Fruit fly (Drosophila melanogaster): ENCODE measurements around the gene RhoGAP71E.

Gene RhoGAP71E

dm6 chr3L:15587445-15588381 lies 947 bp upstream of the RhoGAP71E start, which contains the start of gene CG7656 (continued):
- peak; percentile 37; the same call in 1 of the 2 replicates for TF ChIP-seq Atf6 (GFP tag; IDR thresholded peaks at IDR 0.05)
- peak; percentile 75 for TF ChIP-seq CG32532 (GFP tag; IDR thresholded peaks at IDR 0.05)
- peak; percentile 89 for TF ChIP-seq Antp (GFP tag; optimal IDR thresholded peaks at IDR 0.05)
- TF ChIP-seq CG17912 (GFP tag; optimal IDR thresholded peaks at IDR 0.05): peak; percentile 62
- TF ChIP-seq zen (tag; optimal IDR thresholded peaks at IDR 0.05): peak; percentile 37
- TF ChIP-seq CG2678 (tag; optimal IDR thresholded peaks at IDR 0.05): no peak
- peak; percentile 5 for TF ChIP-seq E2f2 (GFP tag; IDR thresholded peaks at IDR 0.05)
- TF ChIP-seq CG13123 (GFP tag; optimal IDR thresholded peaks at IDR 0.05): peak; percentile 20
- TF ChIP-seq ind (GFP tag; optimal IDR thresholded peaks at IDR 0.05): peak; percentile 79
- no peak for TF ChIP-seq grn (GFP tag; optimal IDR thresholded peaks at IDR 0.05)
- peak; percentile 47; the same call in 1 of the 2 replicates for TF ChIP-seq CG6272 (GFP tag; IDR thresholded peaks at IDR 0.05)
- peak; percentile 66 for TF ChIP-seq CG14014 (GFP tag; IDR thresholded peaks at IDR 0.05)
- peak; percentile 64 for TF ChIP-seq Side (GFP tag; optimal IDR thresholded peaks at IDR 0.05)
- no peak for TF ChIP-seq sens-2 (GFP tag; IDR thresholded peaks at IDR 0.05)
- no peak for TF ChIP-seq Nf-YC (tag; optimal IDR thresholded peaks at IDR 0.05)
- TF ChIP-seq zfh1 (GFP tag; IDR thresholded peaks at IDR 0.05): peak; percentile 83
- TF ChIP-seq CG12769 (tag; optimal IDR thresholded peaks at IDR 0.05): peak; percentile 69
- no peak for TF ChIP-seq ham (GFP tag; IDR thresholded peaks at IDR 0.05)
- TF ChIP-seq CG11456 (GFP tag; IDR thresholded peaks at IDR 0.05): peak; percentile 84
- TF ChIP-seq CG8924 (tag; optimal IDR thresholded peaks at IDR 0.05): peak; percentile 55
- TF ChIP-seq CG8089 (GFP tag; optimal IDR thresholded peaks at IDR 0.05): peak; percentile 59
- peak; percentile 78 for TF ChIP-seq otp (GFP tag; IDR thresholded peaks at IDR 0.05)
- no peak for TF ChIP-seq Fer1 (GFP tag; optimal IDR thresholded peaks at IDR 0.05)
- TF ChIP-seq gsb-n (tag; optimal IDR thresholded peaks at IDR 0.05): peak; percentile 4
- TF ChIP-seq CG30020 (tag; optimal IDR thresholded peaks at IDR 0.05): no peak
- TF ChIP-seq Mad (GFP tag; optimal IDR thresholded peaks at IDR 0.05): peak; percentile 81
- no peak for TF ChIP-seq CG12299 (tag; optimal IDR thresholded peaks at IDR 0.05)
- TF ChIP-seq Gug (GFP tag; IDR thresholded peaks at IDR 0.05): peak; percentile 87
- TF ChIP-seq scrt (GFP tag; optimal IDR thresholded peaks at IDR 0.05): no peak
- no peak for TF ChIP-seq sc (optimal IDR thresholded peaks at IDR 0.05)
- TF ChIP-seq sc (GFP tag; optimal IDR thresholded peaks at IDR 0.05): no peak
- TF ChIP-seq CG12219 (GFP tag; optimal IDR thresholded peaks at IDR 0.05): peak; percentile 16
- TF ChIP-seq B-H2 (GFP tag; optimal IDR thresholded peaks at IDR 0.05): peak; percentile 84
- no peak for TF ChIP-seq tio (GFP tag; optimal IDR thresholded peaks at IDR 0.05)
- peak; percentile 41 for TF ChIP-seq CG11504 (tag; optimal IDR thresholded peaks at IDR 0.05)
- 0 out of 2 replicates have a peak, but pooled peaks have one; percentile 10 for TF ChIP-seq Taf1 (GFP tag; IDR thresholded peaks at IDR 0.05)
- peak; percentile 75 for TF ChIP-seq HmgZ (tag; optimal IDR thresholded peaks at IDR 0.05)
- TF ChIP-seq Meics (GFP tag; optimal IDR thresholded peaks at IDR 0.05): no peak
- peak; percentile 46 for TF ChIP-seq slp2 (GFP tag; optimal IDR thresholded peaks at IDR 0.05)
- peak; percentile 49; the same call in 2 of the 3 replicates for TF ChIP-seq B-H1 (GFP tag; IDR thresholded peaks at IDR 0.05)
- no peak for TF ChIP-seq TFAM (GFP tag; optimal IDR thresholded peaks at IDR 0.05)
- TF ChIP-seq p53 (GFP tag; optimal IDR thresholded peaks at IDR 0.05): peak; percentile 71
- peak; percentile 82 for TF ChIP-seq HLH54F (GFP tag; optimal IDR thresholded peaks at IDR 0.05)
- TF ChIP-seq Hr78 (GFP tag; optimal IDR thresholded peaks at IDR 0.05): peak in 1 of 2 experiments; percentile 30
- TF ChIP-seq CG2202 (tag; optimal IDR thresholded peaks at IDR 0.05): no peak
- TF ChIP-seq Hr3 (GFP tag; optimal IDR thresholded peaks at IDR 0.05): peak; percentile 45
- TF ChIP-seq maf-S (GFP tag; optimal IDR thresholded peaks at IDR 0.05): peak; percentile 68
- TF ChIP-seq seq (GFP tag; IDR thresholded peaks at IDR 0.05): peak; percentile 53; the same call in 1 of the 2 replicates
- TF ChIP-seq tap (tag; optimal IDR thresholded peaks at IDR 0.05): no peak

All from whole organism, embryonic.